Worm (Caenorhabditis elegans) whole organism, L4/young adult: ENCODE data around the gene srg-21.

Experiments used
- W03F9.2 ChIP-seq: fragments of 150-350 bp; optimal IDR thresholded peaks from 2 replicates; lab custom pipeline; 2014; ENCODE audit warnings: missing biosample characterization, missing genetic modification characterization
- dao-5 ChIP-seq: sonication (generic microtip); optimal IDR thresholded peaks from 2 replicates; lab custom pipeline; 2016; ENCODE audit warnings: missing genotype, missing genetic modification characterization, moderate library complexity, missing compliant biosample characterization
- him-1 ChIP-seq: sonication (generic microtip); optimal IDR thresholded peaks from 2 replicates; lab custom pipeline; 2016; ENCODE audit warnings: missing genotype, missing genetic modification reagents, missing genetic modification characterization, missing compliant biosample characterization

The srg-21 gene

ce11 chrII:3067447-3067846, 23.7 kb downstream of the srg-21 start:
- TF ChIP-seq dao-5 (tag; lab: Kevin White, UChicago) (no peak), him-1 (tag; lab: Kevin White, UChicago) (no peak), W03F9.2 (tag; lab: Kevin White, UChicago) (no peak)

- TF ChIP-seq W03F9.2 (tag; lab: Kevin White, UChicago) (no peak), him-1 (tag; lab: Kevin White, UChicago) (no peak), dao-5 (tag; lab: Kevin White, UChicago) (no peak)
Measured at ce11 chrII:3066401-3066800, 24.8 kb downstream of the srg-21 start.

ce11 chrII:3065086-3065485, 26.1 kb downstream of the srg-21 start:
- no peak for TF ChIP-seq him-1 (tag; lab: Kevin White, UChicago)
- TF ChIP-seq W03F9.2 (tag; lab: Kevin White, UChicago) = no peak
- TF ChIP-seq dao-5 (tag; lab: Kevin White, UChicago) = no peak

- no peak for TF ChIP-seq dao-5 (tag; lab: Kevin White, UChicago)
- TF ChIP-seq W03F9.2 (tag; lab: Kevin White, UChicago) = no peak
- TF ChIP-seq him-1 (tag; lab: Kevin White, UChicago) = no peak
Measured at ce11 chrII:3064631-3065030, 26.5 kb downstream of the srg-21 start.

- no peak for TF ChIP-seq dao-5 (tag; lab: Kevin White, UChicago)
- no peak for TF ChIP-seq W03F9.2 (tag; lab: Kevin White, UChicago)
- TF ChIP-seq him-1 (tag; lab: Kevin White, UChicago) = no peak
Measured at ce11 chrII:3063984-3064383, 27.2 kb downstream of the srg-21 start.

- no peak for TF ChIP-seq dao-5 (tag; lab: Kevin White, UChicago)
- no peak for TF ChIP-seq him-1 (tag; lab: Kevin White, UChicago)
- TF ChIP-seq W03F9.2 (tag; lab: Kevin White, UChicago) = no peak
Measured at ce11 chrII:3063366-3063765, 27.8 kb downstream of the srg-21 start.

ce11 chrII:3062876-3063275, 28.3 kb downstream of the srg-21 start:
- TF ChIP-seq him-1 (tag; lab: Kevin White, UChicago) (no peak), W03F9.2 (tag; lab: Kevin White, UChicago) (no peak)

- TF ChIP-seq W03F9.2 (tag; lab: Kevin White, UChicago) = no peak
- peak; percentile 28 for TF ChIP-seq dao-5 (tag; lab: Kevin White, UChicago)
- no peak for TF ChIP-seq him-1 (tag; lab: Kevin White, UChicago)
Measured at ce11 chrII:3062222-3062621, 28.9 kb downstream of the srg-21 start.

- TF ChIP-seq W03F9.2 (tag; lab: Kevin White, UChicago) = no peak
- no peak for TF ChIP-seq dao-5 (tag; lab: Kevin White, UChicago)
Measured at ce11 chrII:3061605-3062004, 29.6 kb downstream of the srg-21 start.

- TF ChIP-seq him-1 (tag; lab: Kevin White, UChicago) (no peak), W03F9.2 (tag; lab: Kevin White, UChicago) (no peak), dao-5 (tag; lab: Kevin White, UChicago) (no peak)
Measured at ce11 chrII:3060782-3061181, 30.4 kb downstream of the srg-21 start, which contains the start of gene Y25C1A.6. TSS of gene Y25C1A.6 (plus strand) at chrII:3061082.

ce11 chrII:3056266-3056872, 34.8 kb downstream of the srg-21 start, which contains the start of gene lin-8:
TSS of gene lin-8 (plus strand) at chrII:3056822.
- no peak for TF ChIP-seq dao-5 (tag; lab: Kevin White, UChicago)
- no peak for TF ChIP-seq him-1 (tag; lab: Kevin White, UChicago)
- no peak for TF ChIP-seq W03F9.2 (tag; lab: Kevin White, UChicago)

ce11 chrII:3055531-3055930, 35.6 kb downstream of the srg-21 start:
- TF ChIP-seq dao-5 (tag; lab: Kevin White, UChicago) (no peak), him-1 (tag; lab: Kevin White, UChicago) (no peak), W03F9.2 (tag; lab: Kevin White, UChicago) (no peak)

- TF ChIP-seq dao-5 (tag; lab: Kevin White, UChicago) (no peak), him-1 (tag; lab: Kevin White, UChicago) (no peak)
Measured at ce11 chrII:3054622-3055021, 36.5 kb downstream of the srg-21 start.

ce11 chrII:3054221-3054620, 36.9 kb downstream of the srg-21 start, which contains the start of gene lido-13:
TSS of gene lido-13 (minus strand) at chrII:3054321.
- TF ChIP-seq him-1 (tag; lab: Kevin White, UChicago) (no peak), dao-5 (tag; lab: Kevin White, UChicago) (no peak), W03F9.2 (tag; lab: Kevin White, UChicago) (no peak)
